Fruit fly (Drosophila melanogaster): ENCODE data around the gene lace.

lace gene

DNA sequence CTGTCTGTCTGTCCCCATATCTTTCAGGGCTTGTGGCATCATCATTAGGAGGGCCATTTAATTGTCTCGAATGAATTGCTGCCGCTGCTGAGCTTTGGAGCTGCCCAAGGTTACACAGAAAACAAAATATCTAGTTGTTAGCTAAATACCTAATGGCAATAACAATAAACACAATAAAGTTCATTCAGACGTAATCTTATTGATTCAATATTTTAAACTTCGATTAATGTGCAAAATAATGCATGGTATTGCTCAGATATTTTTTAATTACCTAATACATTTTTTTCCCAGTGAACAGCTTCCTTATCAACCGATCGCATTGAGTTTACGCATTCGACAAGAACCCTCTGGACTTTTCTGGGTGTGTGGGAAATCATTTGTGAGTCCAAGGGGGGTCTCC lies 33.8 kb upstream of the lace start (continued):
- TF ChIP-seq Oli (tag; optimal IDR thresholded peaks at IDR 0.05): peak; percentile 26
- TF ChIP-seq Blimp-1 (GFP tag; optimal IDR thresholded peaks at IDR 0.05): peak; percentile 55
- TF ChIP-seq Spps (tag; optimal IDR thresholded peaks at IDR 0.05): peak; percentile 50
- peak; percentile 21 for TF ChIP-seq CG2678 (tag; optimal IDR thresholded peaks at IDR 0.05)
- TF ChIP-seq grau (tag; optimal IDR thresholded peaks at IDR 0.05): peak; percentile 20
- no peak for TF ChIP-seq ro (GFP tag; IDR thresholded peaks at IDR 0.05)
- TF ChIP-seq twi (tag; optimal IDR thresholded peaks at IDR 0.05): peak; percentile 6
- peak; percentile 35; the same call in 1 of the 3 replicates for TF ChIP-seq row (GFP tag; IDR thresholded peaks at IDR 0.05)
- TF ChIP-seq ase (GFP tag; IDR thresholded peaks at IDR 0.05): no peak
- peak; percentile 3 for TF ChIP-seq Chrac-16 (GFP tag; optimal IDR thresholded peaks at IDR 0.05)
- TF ChIP-seq CG1603 (tag; optimal IDR thresholded peaks at IDR 0.05): peak; percentile 64
- TF ChIP-seq Dp (GFP tag; optimal IDR thresholded peaks at IDR 0.05): no peak
- no peak for TF ChIP-seq CG14441 (GFP tag; IDR thresholded peaks at IDR 0.05)
- TF ChIP-seq CG8924 (tag; optimal IDR thresholded peaks at IDR 0.05): peak; percentile 11
- peak; percentile 56 for TF ChIP-seq gem (tag; optimal IDR thresholded peaks at IDR 0.05)
- peak; percentile 35 for TF ChIP-seq bab2 (GFP tag; optimal IDR thresholded peaks at IDR 0.05)
- peak; percentile 67 for TF ChIP-seq dmrt11E (tag; optimal IDR thresholded peaks at IDR 0.05)

DNA sequence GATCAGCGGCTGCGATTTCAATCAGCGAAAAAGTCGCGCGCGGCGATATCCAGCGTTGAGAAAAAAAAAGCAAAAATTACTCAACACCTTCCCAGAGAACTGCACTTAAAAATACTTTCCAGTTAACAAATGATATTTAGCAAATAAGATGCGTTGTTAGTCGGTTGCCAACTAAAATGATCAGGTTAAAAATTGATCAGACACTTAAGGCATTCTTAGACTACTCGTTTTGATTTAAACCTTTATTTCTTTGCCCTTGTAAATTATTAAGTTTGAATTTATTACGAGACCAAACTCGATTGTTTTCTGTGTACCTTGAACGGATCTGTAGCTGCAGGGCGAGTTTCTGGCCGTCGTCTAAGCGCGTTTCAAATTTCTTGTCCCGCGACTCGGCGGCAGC lies 33.0 kb upstream of the lace start:
- TF ChIP-seq dpn (GFP tag; optimal IDR thresholded peaks at IDR 0.05): no peak
- peak; percentile 1 for TF ChIP-seq CG11504 (tag; optimal IDR thresholded peaks at IDR 0.05)
- TF ChIP-seq prd (optimal IDR thresholded peaks at IDR 0.05): no peak
- 0 out of 3 replicates have a peak, but pooled peaks have one; percentile 27 for TF ChIP-seq prd (GFP tag; IDR thresholded peaks at IDR 0.05)
- peak; percentile 18 for TF ChIP-seq CG2712 (tag; optimal IDR thresholded peaks at IDR 0.05)
- no peak for TF ChIP-seq CG1024 (GFP tag; IDR thresholded peaks at IDR 0.05)
- no peak for TF ChIP-seq D19B (GFP tag; optimal IDR thresholded peaks at IDR 0.05)
- TF ChIP-seq CG11085 (GFP tag; IDR thresholded peaks at IDR 0.05): no peak
- no peak for TF ChIP-seq CG14860 (GFP tag; IDR thresholded peaks at IDR 0.05; ENCODE audit: partially characterized antibody)
- no peak for TF ChIP-seq CG7839 (tag; optimal IDR thresholded peaks at IDR 0.05)
- TF ChIP-seq CG8359 (GFP tag; optimal IDR thresholded peaks at IDR 0.05; ENCODE audit: borderline replicate concordance): no peak
- no peak for TF ChIP-seq CG18011 (GFP tag; optimal IDR thresholded peaks at IDR 0.05)
- TF ChIP-seq cad (GFP tag; optimal IDR thresholded peaks at IDR 0.05): no peak
- no peak for TF ChIP-seq Mad (GFP tag; optimal IDR thresholded peaks at IDR 0.05)
- TF ChIP-seq nerfin-2 (GFP tag; IDR thresholded peaks at IDR 0.05; ENCODE audit: partially characterized antibody): no peak
- no peak for TF ChIP-seq CG8089 (GFP tag; optimal IDR thresholded peaks at IDR 0.05)
- no peak for TF ChIP-seq CG17361 (GFP tag; IDR thresholded peaks at IDR 0.05)
- peak in 1 of 3 experiments; percentile 41 for TF ChIP-seq lola (GFP tag; optimal IDR thresholded peaks at IDR 0.05)
- TF ChIP-seq sens (GFP tag): peak; percentile 87
- TF ChIP-seq CG10979 (tag; optimal IDR thresholded peaks at IDR 0.05): peak; percentile 34
- TF ChIP-seq Ets97D (GFP tag; optimal IDR thresholded peaks at IDR 0.05): no peak
- TF ChIP-seq CG15696 (tag; optimal IDR thresholded peaks at IDR 0.05): peak; percentile 15
- TF ChIP-seq Asciz (GFP tag; optimal IDR thresholded peaks at IDR 0.05): no peak
- TF ChIP-seq HLH54F (GFP tag; optimal IDR thresholded peaks at IDR 0.05): no peak
- peak; percentile 72 for TF ChIP-seq Drgx (GFP tag; IDR thresholded peaks at IDR 0.05)
- no peak for TF ChIP-seq Atf-2 (GFP tag; optimal IDR thresholded peaks at IDR 0.05)
- TF ChIP-seq TFAM (GFP tag; optimal IDR thresholded peaks at IDR 0.05): no peak
- TF ChIP-seq insv (GFP tag; optimal IDR thresholded peaks at IDR 0.05): no peak
- TF ChIP-seq zfh1 (GFP tag; IDR thresholded peaks at IDR 0.05): no peak
- no peak for TF ChIP-seq Bgb (GFP tag; IDR thresholded peaks at IDR 0.05; ENCODE audit: partially characterized antibody)
- TF ChIP-seq Hsf (GFP tag; optimal IDR thresholded peaks at IDR 0.05): no peak
- TF ChIP-seq fd102C (GFP tag; optimal IDR thresholded peaks at IDR 0.05): peak; percentile 41
- TF ChIP-seq HLH3B (GFP tag; IDR thresholded peaks at IDR 0.05): no peak
- TF ChIP-seq unpg (GFP tag; optimal IDR thresholded peaks at IDR 0.05): peak; percentile 18

Measured in whole organism, embryonic.